Worm (Caenorhabditis elegans) whole organism, L2 larva: ENCODE results near the gene stdh-1.

Experiments used
- C34F6.9 ChIP-seq: fragments of 150-350 bp; optimal IDR thresholded peaks from 2 replicates; lab custom pipeline; 2014; ENCODE audit warnings: missing biosample characterization, missing genetic modification characterization
- F13H6.1 ChIP-seq: sonication (generic microtip); optimal IDR thresholded peaks from 2 replicates; lab custom pipeline; 2016; ENCODE audit warnings: missing genetic modification characterization, missing compliant biosample characterization
- R02D3.7 ChIP-seq: fragments of 150-350 bp; optimal IDR thresholded peaks from 2 replicates; lab custom pipeline; 2014; ENCODE audit warnings: missing biosample characterization, missing genetic modification characterization
- alr-1 ChIP-seq: fragments of 150-350 bp; optimal IDR thresholded peaks from 2 replicates; lab custom pipeline; 2014; ENCODE audit warnings: missing biosample characterization, missing genetic modification characterization
- aly-2 ChIP-seq: fragments of 150-350 bp; optimal IDR thresholded peaks from 2 replicates; lab custom pipeline; 2014; ENCODE audit warnings: missing biosample characterization, missing genetic modification characterization
- blmp-1 ChIP-seq: sonication (generic microtip); optimal IDR thresholded peaks from 2 replicates; lab custom pipeline; 2017; ENCODE audit warnings: missing genetic modification characterization, mild to moderate bottlenecking, missing compliant biosample characterization, antibody characterized with exemption, moderate library complexity; ENCODE audit not compliant: insufficient read depth
- ceh-16 ChIP-seq: fragments of 150-350 bp; optimal IDR thresholded peaks from 2 replicates; lab custom pipeline; 2014; ENCODE audit warnings: missing biosample characterization, missing genetic modification characterization
- crh-2 ChIP-seq: sonication (generic microtip); optimal IDR thresholded peaks from 2 replicates; lab custom pipeline; 2017; ENCODE audit warnings: missing biosample characterization, missing genetic modification characterization
- dmd-4 ChIP-seq: sonication (generic microtip); optimal IDR thresholded peaks from 2 replicates; lab custom pipeline; 2017; ENCODE audit warnings: missing biosample characterization, missing genetic modification characterization
- egl-27 ChIP-seq: sonication (generic microtip); optimal IDR thresholded peaks from 3 replicates; lab custom pipeline; 2017; ENCODE audit warnings: missing biosample characterization, missing genetic modification reagents, missing genetic modification characterization
- elt-3 ChIP-seq: sonication (generic microtip); optimal IDR thresholded peaks from 2 replicates; lab custom pipeline; 2017; ENCODE audit warnings: missing biosample characterization, missing genetic modification characterization
- fos-1 ChIP-seq: fragments of 150-350 bp; optimal IDR thresholded peaks from 2 replicates; lab custom pipeline; 2014; ENCODE audit warnings: missing biosample characterization, missing genetic modification characterization
- lin-39 ChIP-seq: fragments of 150-350 bp; optimal IDR thresholded peaks from 2 replicates; lab custom pipeline; 2014; ENCODE audit warnings: missing biosample characterization, missing genetic modification reagents, missing genetic modification characterization
- lsy-2 ChIP-seq, 2 experiments: fragments of 150-350 bp in 1 of 2; sonication (generic microtip) in 1 of 2; optimal IDR thresholded peaks; 2 replicates each; lab custom pipeline; 2014 to 2017; ENCODE audit warnings: missing biosample characterization in 2 of 2, missing genetic modification characterization in 2 of 2
- mab-5 ChIP-seq: fragments of 150-350 bp; optimal IDR thresholded peaks from 2 replicates; lab custom pipeline; 2014; ENCODE audit warnings: missing biosample characterization, missing genetic modification characterization
- mbf-1 ChIP-seq: sonication (generic microtip); optimal IDR thresholded peaks from 2 replicates; lab custom pipeline; 2017; ENCODE audit warnings: missing biosample characterization, missing genetic modification characterization
- mdl-1 ChIP-seq, 2 experiments: fragments of 150-350 bp in 1 of 2; sonication (generic microtip) in 1 of 2; optimal IDR thresholded peaks; 2 replicates each; lab custom pipeline; 2017; ENCODE audit warnings: missing biosample characterization in 2 of 2, missing genetic modification characterization in 2 of 2
- nhr-10 ChIP-seq: sonication (generic microtip); optimal IDR thresholded peaks from 2 replicates; lab custom pipeline; 2017; ENCODE audit warnings: missing biosample characterization, missing genetic modification characterization
- nhr-11 ChIP-seq: fragments of 150-350 bp; optimal IDR thresholded peaks from 2 replicates; lab custom pipeline; 2014; ENCODE audit warnings: missing biosample characterization, missing genetic modification characterization
- nhr-12 ChIP-seq: fragments of 150-350 bp; optimal IDR thresholded peaks from 2 replicates; lab custom pipeline; 2014; ENCODE audit warnings: missing biosample characterization, missing genetic modification characterization
- nhr-129 ChIP-seq: fragments of 150-350 bp; optimal IDR thresholded peaks from 2 replicates; lab custom pipeline; 2014; ENCODE audit warnings: missing biosample characterization, missing genetic modification characterization
- nhr-21 ChIP-seq: fragments of 150-350 bp; optimal IDR thresholded peaks from 2 replicates; lab custom pipeline; 2014; ENCODE audit warnings: missing biosample characterization, missing genetic modification characterization
- nhr-23 ChIP-seq: fragments of 150-350 bp; optimal IDR thresholded peaks from 2 replicates; lab custom pipeline; 2014; ENCODE audit warnings: missing biosample characterization, missing genetic modification reagents, missing genetic modification characterization
- nhr-237 ChIP-seq: fragments of 150-350 bp; optimal IDR thresholded peaks from 2 replicates; lab custom pipeline; 2014; ENCODE audit warnings: missing biosample characterization, missing genetic modification characterization
- nhr-25 ChIP-seq: fragments of 150-350 bp; sonication (generic microtip); optimal IDR thresholded peaks from 3 replicates; lab custom pipeline; 2014; ENCODE audit warnings: missing biosample characterization, missing genetic modification characterization
- skn-1 ChIP-seq: sonication (generic microtip); optimal IDR thresholded peaks from 2 replicates; lab custom pipeline; 2017; ENCODE audit warnings: missing biosample characterization, missing genetic modification characterization
- sma-3 ChIP-seq: sonication (generic microtip); optimal IDR thresholded peaks from 2 replicates; lab custom pipeline; 2016; ENCODE audit warnings: missing genetic modification reagents, missing genetic modification characterization, missing compliant biosample characterization
- sma-9 ChIP-seq, 2 experiments: fragments of 150-350 bp in 1 of 2; sonication (generic microtip) in 1 of 2; optimal IDR thresholded peaks; 2 replicates each; lab custom pipeline; 2014 to 2016; ENCODE audit warnings: missing genetic modification characterization in 2 of 2, mild to moderate bottlenecking in 1 of 2, missing biosample characterization in 1 of 2, missing compliant biosample characterization in 1 of 2, missing genetic modification reagents in 1 of 2, moderate library complexity in 1 of 2
- unc-39 ChIP-seq: fragments of 150-350 bp; optimal IDR thresholded peaks from 2 replicates; lab custom pipeline; 2014; ENCODE audit warnings: missing biosample characterization, missing genetic modification characterization
- ztf-1 ChIP-seq: fragments of 200-800 bp; sonication (Bioruptor generic); conservative IDR thresholded peaks from 2 replicates; pipeline ENCODE4 v1.3.6; 2022; ENCODE audit warnings: missing genetic modification characterization, missing compliant biosample characterization
- ztf-4 ChIP-seq: fragments of 150-350 bp; optimal IDR thresholded peaks from 2 replicates; lab custom pipeline; 2014; ENCODE audit warnings: missing biosample characterization, missing genetic modification characterization

stdh-1 gene

DNA sequence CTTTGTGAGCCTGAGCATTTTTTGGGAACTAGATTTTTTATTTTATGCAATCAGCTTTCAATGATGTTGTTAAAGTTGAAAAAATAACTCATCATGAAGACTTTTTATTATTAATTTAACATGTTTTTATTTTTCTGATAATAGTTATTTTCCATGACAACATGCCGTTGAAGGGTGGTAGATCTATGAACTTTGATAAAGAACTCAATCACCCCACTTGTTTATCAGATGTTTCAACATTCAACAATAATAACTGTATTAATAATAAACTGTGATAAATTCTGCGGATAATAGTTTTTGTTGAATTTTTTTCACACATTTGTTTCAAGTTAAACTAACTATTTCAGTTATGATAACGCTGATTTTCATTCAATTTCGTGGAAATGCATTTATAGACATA, 14.8 kb upstream of the stdh-1 start:
- TF ChIP-seq nhr-21 (peak; percentile 12), mab-5 (tag; lab: Kevin White, UChicago) (no peak), sma-9 (GFP tag; optimal IDR thresholded peaks at IDR 0.05; lab: Kevin White, UChicago) (peak; percentile 1), sma-9 (tag; optimal IDR thresholded peaks at IDR 0.05; lab: Kevin White, UChicago) (no peak)

ce11 chrV:13892457-13893375, 13.6 kb upstream of the stdh-1 start, which contains the start of gene sptl-3:
TSS of gene sptl-3 (plus strand) at chrV:13893325.
- peak; percentile 74 for TF ChIP-seq crh-2 (tag; lab: Kevin White, UChicago)
- TF ChIP-seq lsy-2 (tag; optimal IDR thresholded peaks at IDR 0.05; lab: Kevin White, UChicago): peak in 1 of 2 experiments; percentile 1
- TF ChIP-seq nhr-21: peak; percentile 73
- peak; percentile 71 for TF ChIP-seq sma-9 (GFP tag; optimal IDR thresholded peaks at IDR 0.05; lab: Kevin White, UChicago)
- no peak for TF ChIP-seq sma-9 (tag; optimal IDR thresholded peaks at IDR 0.05; lab: Kevin White, UChicago)
- TF ChIP-seq nhr-25 (tag; lab: Kevin White, UChicago): peak; percentile 53
- peak; percentile 60 for TF ChIP-seq fos-1
- TF ChIP-seq dmd-4 (tag; lab: Kevin White, UChicago): no peak
- TF ChIP-seq nhr-10: no peak
- TF ChIP-seq sma-3: peak; percentile 58
- peak; percentile 21 for TF ChIP-seq C34F6.9
- TF ChIP-seq F13H6.1 (tag; lab: Kevin White, UChicago): peak; percentile 49
- TF ChIP-seq ztf-1 (GFP tag; lab: Robert Waterston, UW): no peak
- TF ChIP-seq ztf-4 (tag; lab: Kevin White, UChicago): peak; percentile 13
- peak; percentile 58 for TF ChIP-seq blmp-1 (tag; lab: Kevin White, UChicago)
- peak; percentile 53 for TF ChIP-seq nhr-129 (tag; lab: Kevin White, UChicago)
- TF ChIP-seq mdl-1 (tag; optimal IDR thresholded peaks at IDR 0.05; lab: Kevin White, UChicago): peak in 1 of 2 experiments; percentile 5

DNA sequence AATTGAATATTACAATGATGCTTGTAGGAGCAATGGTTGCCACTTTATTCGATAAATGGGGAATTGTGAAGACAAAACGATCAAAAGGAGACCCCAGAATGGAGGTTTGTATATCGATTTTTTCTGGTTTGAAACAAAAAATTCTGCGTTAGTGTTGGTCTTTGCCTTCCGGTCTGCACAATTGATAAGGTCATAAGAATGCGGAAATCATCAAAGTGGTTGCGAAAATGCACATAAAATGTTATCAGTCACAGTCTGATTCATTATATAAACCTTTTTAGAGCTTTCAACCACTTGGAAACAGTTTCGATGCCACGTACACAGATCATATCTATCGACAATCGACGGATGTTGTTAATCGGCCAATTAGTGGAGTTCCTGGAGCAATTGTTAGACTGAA, 12.7 kb upstream of the stdh-1 start:
- TF ChIP-seq nhr-129 (tag; lab: Kevin White, UChicago): no peak
- no peak for TF ChIP-seq sma-3
- TF ChIP-seq fos-1: peak; percentile 96
- TF ChIP-seq sma-9 (GFP tag; optimal IDR thresholded peaks at IDR 0.05; lab: Kevin White, UChicago): peak; percentile 51
- no peak for TF ChIP-seq sma-9 (tag; optimal IDR thresholded peaks at IDR 0.05; lab: Kevin White, UChicago)
- TF ChIP-seq crh-2 (tag; lab: Kevin White, UChicago): peak; percentile 30
- no peak for TF ChIP-seq lin-39 (tag; lab: Kevin White, UChicago)

DNA sequence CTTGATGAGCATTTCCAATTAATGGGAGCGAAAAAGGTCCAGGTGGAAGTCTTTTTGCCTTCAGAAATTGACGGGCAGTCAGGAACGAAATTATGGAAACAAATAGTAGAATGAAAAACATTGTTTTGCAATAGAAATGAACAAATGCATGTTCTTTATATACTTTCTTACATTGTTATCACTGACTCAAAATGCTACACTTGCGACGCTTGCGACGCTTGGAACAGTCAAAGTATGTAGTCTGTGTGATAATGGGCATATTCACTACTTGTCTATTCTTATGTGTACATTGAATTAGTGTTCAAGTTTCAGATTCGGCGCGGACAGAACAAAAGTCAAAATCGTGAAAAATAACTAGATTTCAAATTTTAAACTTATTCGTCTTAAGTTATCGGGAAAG, 7.9 kb upstream of the stdh-1 start, which contains the start of gene cyp-35C1:
Gene cyp-35C1 (minus strand): TSS at position 132 of the 400 bp plus-strand sequence.
- TF ChIP-seq nhr-237 (tag; lab: Kevin White, UChicago) (no peak), sma-9 (GFP tag; optimal IDR thresholded peaks at IDR 0.05; lab: Kevin White, UChicago) (peak; percentile 34), sma-9 (tag; optimal IDR thresholded peaks at IDR 0.05; lab: Kevin White, UChicago) (no peak), ztf-4 (tag; lab: Kevin White, UChicago) (no peak), aly-2 (tag; lab: Kevin White, UChicago) (no peak), R02D3.7 (tag; lab: Kevin White, UChicago) (no peak), ceh-16 (tag; lab: Kevin White, UChicago) (no peak), C34F6.9 (no peak), nhr-11 (tag; lab: Kevin White, UChicago) (no peak), nhr-10 (no peak), fos-1 (peak; percentile 5), crh-2 (tag; lab: Kevin White, UChicago) (no peak), nhr-12 (no peak), alr-1 (no peak)
- TF ChIP-seq, all 48 proteins: peak for 2

DNA sequence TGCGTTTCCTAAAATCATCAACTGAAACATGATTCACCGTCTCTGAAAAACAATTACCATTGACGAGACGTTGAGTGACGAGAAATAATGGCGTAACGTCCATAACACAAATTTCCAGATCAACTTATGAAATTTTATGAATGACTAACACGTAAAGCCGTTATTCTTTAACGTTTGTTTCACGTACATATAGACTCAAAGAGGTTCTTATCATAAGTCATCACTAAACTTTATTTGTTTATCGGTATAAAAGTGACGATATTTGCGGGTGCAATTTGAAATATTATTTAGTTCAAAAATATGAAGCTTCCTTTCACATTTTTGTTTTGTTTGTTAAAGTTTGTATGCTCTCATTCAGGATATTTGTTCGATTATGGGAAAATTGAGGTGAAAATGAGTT, 7.1 kb upstream of the stdh-1 start, which contains the start of gene oac-3:
Gene oac-3 (plus strand): TSS at position 301 of the 400 bp plus-strand sequence.
- TF ChIP-seq nhr-25 (tag; lab: Kevin White, UChicago) (no peak), blmp-1 (tag; lab: Kevin White, UChicago) (no peak), ceh-16 (tag; lab: Kevin White, UChicago) (no peak), elt-3 (tag; lab: Kevin White, UChicago) (no peak), ztf-1 (GFP tag; lab: Robert Waterston, UW) (no peak), sma-3 (no peak), nhr-12 (no peak), nhr-10 (no peak), egl-27 (tag; lab: Kevin White, UChicago) (no peak), fos-1 (no peak), unc-39 (tag; lab: Kevin White, UChicago) (no peak), nhr-23 (tag; lab: Kevin White, UChicago) (no peak), skn-1 (tag; lab: Kevin White, UChicago) (no peak), R02D3.7 (tag; lab: Kevin White, UChicago) (no peak), mbf-1 (tag; lab: Kevin White, UChicago) (no peak), mdl-1 (tag; optimal IDR thresholded peaks at IDR 0.05; lab: Kevin White, UChicago) (no peak)
